Worm (Caenorhabditis elegans): ENCODE measurements around the gene hmg-12.

ce11 chrII:11899761-11900160, 16.6 kb upstream of the hmg-12 start:
- no peak for TF ChIP-seq hlh-13 (GFP tag; optimal IDR thresholded peaks at IDR 0.05)
- TF ChIP-seq pqm-1 (tag; optimal IDR thresholded peaks at IDR 0.05) = no peak
- TF ChIP-seq pros-1 (tag; optimal IDR thresholded peaks at IDR 0.05) = no peak
